Worm (Caenorhabditis elegans): ENCODE measurements around the gene srh-127.

- TF ChIP-seq B0310.2 (tag; optimal IDR thresholded peaks at IDR 0.05): no peak
- TF ChIP-seq hmbx-1 (tag; optimal IDR thresholded peaks at IDR 0.05): no peak
- no peak for TF ChIP-seq sea-1 (GFP tag; conservative IDR thresholded peaks at IDR 0.05)
- no peak for TF ChIP-seq ama-1 (optimal IDR thresholded peaks at IDR 0.05)
- no peak for TF ChIP-seq ceh-13 (GFP tag; optimal IDR thresholded peaks at IDR 0.05)
- no peak for TF ChIP-seq flt-1 (GFP tag; IDR thresholded peaks at IDR 0.05)
- no peak for TF ChIP-seq F13C5.2 (tag; optimal IDR thresholded peaks at IDR 0.05)
- TF ChIP-seq hmg-4 (GFP tag; optimal IDR thresholded peaks at IDR 0.05): no peak
Observed at ce11 chrV:2848290-2848937, 44.7 kb upstream of the srh-127 start, which contains the start of gene srj-49.

All from whole organism, early embryonic.